Fruit fly (Drosophila melanogaster): Measurements from ENCODE around the gene ORMDL.

The ORMDL gene

DNA sequence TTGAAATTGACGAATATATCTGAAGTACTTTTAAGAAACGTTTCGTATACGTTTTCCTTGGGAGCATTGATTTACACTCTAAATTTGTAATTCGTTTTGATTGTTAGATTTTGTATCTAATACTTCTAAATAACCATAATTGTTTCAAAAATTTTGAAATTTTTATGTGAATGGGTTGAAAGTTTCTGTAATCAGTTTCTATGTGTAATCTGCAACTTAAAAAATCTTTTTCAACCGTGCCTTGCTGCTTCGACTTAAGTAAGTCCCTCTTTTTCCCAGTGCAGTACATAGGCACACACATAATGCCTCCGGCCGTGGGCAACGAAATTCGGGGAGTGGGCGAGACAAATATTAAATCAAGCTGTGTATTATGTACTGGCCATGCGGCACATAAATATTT is 49.7 kb upstream of the ORMDL start (continued):
- TF ChIP-seq nom (GFP tag; optimal IDR thresholded peaks at IDR 0.05): no peak
- TF ChIP-seq NFAT (GFP tag; IDR thresholded peaks at IDR 0.05): no peak
- TF ChIP-seq CG7556 (GFP tag; optimal IDR thresholded peaks at IDR 0.05): peak; percentile 10
- no peak for TF ChIP-seq CG8924 (tag; optimal IDR thresholded peaks at IDR 0.05)
- TF ChIP-seq sna (GFP tag; IDR thresholded peaks at IDR 0.05; ENCODE audit: partially characterized antibody): no peak
- TF ChIP-seq CG17829 (tag; optimal IDR thresholded peaks at IDR 0.05): peak; percentile 7
- no peak for TF ChIP-seq CTCF (GFP tag; optimal IDR thresholded peaks at IDR 0.05)
- no peak for TF ChIP-seq Hr78 (GFP tag; optimal IDR thresholded peaks at IDR 0.05)
- no peak for TF ChIP-seq CG17186 (GFP tag; optimal IDR thresholded peaks at IDR 0.05)
- TF ChIP-seq Hmr (GFP tag; optimal IDR thresholded peaks at IDR 0.05): no peak
- TF ChIP-seq sd (tag; optimal IDR thresholded peaks at IDR 0.05): no peak
- TF ChIP-seq tin (GFP tag; optimal IDR thresholded peaks at IDR 0.05): peak; percentile 13
- TF ChIP-seq Dp (GFP tag; optimal IDR thresholded peaks at IDR 0.05): no peak
- peak; percentile 35 for TF ChIP-seq CG14710 (tag; optimal IDR thresholded peaks at IDR 0.05)
- TF ChIP-seq pan (optimal IDR thresholded peaks at IDR 0.05): no peak
- TF ChIP-seq pan (GFP tag; optimal IDR thresholded peaks at IDR 0.05 in 1 of 2, IDR thresholded peaks at IDR 0.05 in 1 of 2): peak in 1 of 2 experiments; percentile 42
- TF ChIP-seq chif (GFP tag; optimal IDR thresholded peaks at IDR 0.05): peak in 1 of 2 experiments; percentile 14
- TF ChIP-seq crc (GFP tag; optimal IDR thresholded peaks at IDR 0.05): no peak
- TF ChIP-seq z (GFP tag; IDR thresholded peaks at IDR 0.05): no peak
- TF ChIP-seq row (GFP tag; IDR thresholded peaks at IDR 0.05): peak; percentile 46
- TF ChIP-seq pho (GFP tag; optimal IDR thresholded peaks at IDR 0.05): no peak
- no peak for TF ChIP-seq peb (GFP tag; IDR thresholded peaks at IDR 0.05)
- TF ChIP-seq CG15696 (tag; optimal IDR thresholded peaks at IDR 0.05): peak; percentile 19
- TF ChIP-seq CG13775 (GFP tag; optimal IDR thresholded peaks at IDR 0.05): peak; percentile 10
- TF ChIP-seq CG6175 (GFP tag; IDR thresholded peaks at IDR 0.05): no peak
- TF ChIP-seq lilli (GFP tag; optimal IDR thresholded peaks at IDR 0.05): no peak
- peak; percentile 12 for TF ChIP-seq trem (tag; optimal IDR thresholded peaks at IDR 0.05)
- TF ChIP-seq scrt (GFP tag; optimal IDR thresholded peaks at IDR 0.05): no peak
- TF ChIP-seq CG1792 (GFP tag; optimal IDR thresholded peaks at IDR 0.05): no peak
- no peak for TF ChIP-seq maf-S (GFP tag; optimal IDR thresholded peaks at IDR 0.05)
- no peak for TF ChIP-seq Tbp (GFP tag; optimal IDR thresholded peaks at IDR 0.05)
- TF ChIP-seq CG4360 (GFP tag; IDR thresholded peaks at IDR 0.05): no peak
- TF ChIP-seq dmrt11E (tag; optimal IDR thresholded peaks at IDR 0.05): peak; percentile 50
- TF ChIP-seq CG9437 (GFP tag; optimal IDR thresholded peaks at IDR 0.05): peak; percentile 8
- no peak for TF ChIP-seq mam (GFP tag; optimal IDR thresholded peaks at IDR 0.05)
- TF ChIP-seq H15 (GFP tag; IDR thresholded peaks at IDR 0.05): peak; percentile 32; the same call in 2 of the 3 replicates
- TF ChIP-seq pros (GFP tag; optimal IDR thresholded peaks at IDR 0.05): no peak
- peak; percentile 23 for TF ChIP-seq CG10267 (tag; optimal IDR thresholded peaks at IDR 0.05)
- TF ChIP-seq CG13123 (GFP tag; optimal IDR thresholded peaks at IDR 0.05): no peak
- peak; percentile 24 for TF ChIP-seq CG16863 (GFP tag; optimal IDR thresholded peaks at IDR 0.05)
- peak; percentile 44 for TF ChIP-seq CG2712 (tag; optimal IDR thresholded peaks at IDR 0.05)
- no peak for TF ChIP-seq ro (GFP tag; IDR thresholded peaks at IDR 0.05)
- no peak for TF ChIP-seq Lhr (GFP tag; optimal IDR thresholded peaks at IDR 0.05)
- no peak for TF ChIP-seq run (tag; optimal IDR thresholded peaks at IDR 0.05)
- TF ChIP-seq CG9876 (GFP tag; optimal IDR thresholded peaks at IDR 0.05): no peak
- no peak for TF ChIP-seq CG14965 (GFP tag; optimal IDR thresholded peaks at IDR 0.05; ENCODE audit: borderline replicate concordance)
- no peak for TF ChIP-seq CG34376 (GFP tag; optimal IDR thresholded peaks at IDR 0.05)
- TF ChIP-seq CG4707 (GFP tag; optimal IDR thresholded peaks at IDR 0.05): no peak
- peak; percentile 23 for TF ChIP-seq fd96Cb (tag; optimal IDR thresholded peaks at IDR 0.05)
- no peak for TF ChIP-seq CG5953 (GFP tag; IDR thresholded peaks at IDR 0.05)
- TF ChIP-seq chinmo (GFP tag; IDR thresholded peaks at IDR 0.05; ENCODE audit: partially characterized antibody): no peak
- peak; percentile 15 for TF ChIP-seq CG4424 (GFP tag; optimal IDR thresholded peaks at IDR 0.05)

Measured in whole organism, embryonic.